Fruit fly (Drosophila melanogaster) whole organism, embryonic: ENCODE results near the gene CG31161.

Source experiments
- Aef1 ChIP-seq: fragments of 200-800 bp; sonication (Bioruptor generic); IDR thresholded peaks from 3 replicates; pipeline ENCODE4 v1.3.6; 2022; ENCODE audit warnings: missing biosample characterization, missing genetic modification characterization
- Atf-2 ChIP-seq: fragments of 200-800 bp; sonication (Bioruptor generic); optimal IDR thresholded peaks from 2 replicates; lab custom pipeline; 2016; ENCODE audit warnings: missing biosample characterization, missing genetic modification characterization
- CG11696 ChIP-seq: fragments of 200-800 bp; sonication (Bioruptor generic); IDR thresholded peaks from 2 replicates; pipeline ENCODE4 v1.3.6; 2022; ENCODE audit warnings: missing biosample characterization, missing genetic modification characterization
- CG12391 ChIP-seq: fragments of 200-800 bp; sonication (Bioruptor generic); optimal IDR thresholded peaks from 3 replicates; lab custom pipeline; 2018; ENCODE audit warnings: missing biosample characterization, mild to moderate bottlenecking, missing genetic modification characterization, moderate library complexity
- CG12744 ChIP-seq: fragments of 200-800 bp; sonication (Bioruptor generic); optimal IDR thresholded peaks from 2 replicates; lab custom pipeline; 2016; ENCODE audit warnings: missing biosample characterization, missing genetic modification characterization
- CG1529 ChIP-seq: fragments of 200-800 bp; sonication (Bioruptor generic); optimal IDR thresholded peaks from 3 replicates; lab custom pipeline; 2018; ENCODE audit warnings: missing biosample characterization, missing genetic modification characterization
- CG15601 ChIP-seq: fragments of 200-800 bp; sonication (Bioruptor generic); optimal IDR thresholded peaks from 3 replicates; lab custom pipeline; 2019; ENCODE audit warnings: missing biosample characterization, mild to moderate bottlenecking, missing genetic modification characterization, moderate library complexity
- CG1602 ChIP-seq: fragments of 200-800 bp; sonication (Bioruptor generic); optimal IDR thresholded peaks from 3 replicates; lab custom pipeline; 2016; ENCODE audit warnings: missing biosample characterization, missing genetic modification characterization
- CG1832 ChIP-seq: fragments of 200-800 bp; sonication (Bioruptor generic); optimal IDR thresholded peaks from 2 replicates; lab custom pipeline; 2017; ENCODE audit warnings: missing biosample characterization, mild to moderate bottlenecking, missing genetic modification characterization, inconsistent platforms
- CG18476 ChIP-seq: fragments of 200-800 bp; sonication (Bioruptor generic); optimal IDR thresholded peaks from 2 replicates; lab custom pipeline; 2016; ENCODE audit warnings: missing biosample characterization, mild to moderate bottlenecking, missing genetic modification characterization
- CG2678 ChIP-seq: fragments of 200-800 bp; sonication (Bioruptor generic); optimal IDR thresholded peaks from 3 replicates; lab custom pipeline; 2019; ENCODE audit warnings: missing biosample characterization, mild to moderate bottlenecking, missing genetic modification characterization, moderate library complexity
- CG30020 ChIP-seq: fragments of 200-800 bp; optimal IDR thresholded peaks from 2 replicates; lab custom pipeline; 2019; ENCODE audit warnings: missing biosample characterization, mild to moderate bottlenecking, missing genetic modification characterization, moderate library complexity
- CG32532 ChIP-seq: fragments of 200-800 bp; sonication (Bioruptor generic); IDR thresholded peaks from 2 replicates; pipeline ENCODE4 v1.3.6; 2022; ENCODE audit warnings: missing biosample characterization, missing genetic modification characterization
- CG32772 ChIP-seq: fragments of 200-800 bp; sonication (Bioruptor generic); IDR thresholded peaks from 2 replicates; pipeline ENCODE4 v1.3.6; 2022; ENCODE audit warnings: missing biosample characterization, missing genetic modification characterization
- CG34376 ChIP-seq: fragments of 200-800 bp; sonication (Bioruptor generic); optimal IDR thresholded peaks from 2 replicates; lab custom pipeline; 2018; ENCODE audit warnings: missing biosample characterization, mild to moderate bottlenecking, missing genetic modification characterization
- CG4424 ChIP-seq: fragments of 200-800 bp; sonication (Bioruptor generic); optimal IDR thresholded peaks from 3 replicates; lab custom pipeline; 2016; ENCODE audit warnings: missing biosample characterization, missing genetic modification characterization
- CG6654 ChIP-seq: fragments of 200-800 bp; sonication (Bioruptor generic); optimal IDR thresholded peaks from 2 replicates; lab custom pipeline; 2017; ENCODE audit warnings: missing biosample characterization, mild to moderate bottlenecking, missing genetic modification characterization
- CG6854 ChIP-seq: fragments of 200-800 bp; sonication (Bioruptor generic); optimal IDR thresholded peaks from 3 replicates; lab custom pipeline; 2017; ENCODE audit warnings: missing biosample characterization, mild to moderate bottlenecking, missing genetic modification characterization
- CG7271 ChIP-seq: fragments of 200-800 bp; sonication (Bioruptor generic); optimal IDR thresholded peaks from 2 replicates; lab custom pipeline; 2018; ENCODE audit warnings: missing biosample characterization, mild to moderate bottlenecking, missing genetic modification characterization, moderate library complexity
- CG8359 ChIP-seq: fragments of 200-800 bp; sonication (Bioruptor generic); optimal IDR thresholded peaks from 2 replicates; lab custom pipeline; 2017; ENCODE audit warnings: missing biosample characterization, mild to moderate bottlenecking, missing genetic modification characterization, borderline replicate concordance
- CG8944 ChIP-seq: fragments of 200-800 bp; sonication (Bioruptor generic); optimal IDR thresholded peaks from 3 replicates; lab custom pipeline; 2016; ENCODE audit warnings: missing biosample characterization, missing genetic modification characterization
- Deaf1 ChIP-seq: fragments of 200-800 bp; optimal IDR thresholded peaks from 3 replicates; lab custom pipeline; 2019; ENCODE audit warnings: missing biosample characterization, mild to moderate bottlenecking, missing genetic modification characterization, moderate library complexity
- HmgZ ChIP-seq: fragments of 200-800 bp; sonication (Bioruptor generic); optimal IDR thresholded peaks from 2 replicates; lab custom pipeline; 2018; ENCODE audit warnings: missing biosample characterization, mild to moderate bottlenecking, missing genetic modification characterization
- Hsf ChIP-seq: fragments of 200-800 bp; sonication (Bioruptor generic); optimal IDR thresholded peaks from 3 replicates; lab custom pipeline; 2016; ENCODE audit warnings: missing biosample characterization, missing genetic modification characterization
- Jarid2 ChIP-seq: fragments of 200-800 bp; sonication (Bioruptor generic); optimal IDR thresholded peaks from 3 replicates; lab custom pipeline; 2017; ENCODE audit warnings: mild to moderate bottlenecking, missing biosample characterization, missing genetic modification reagents, missing genetic modification characterization
- Lhr ChIP-seq: fragments of 200-800 bp; sonication (Bioruptor generic); optimal IDR thresholded peaks from 3 replicates; lab custom pipeline; 2017; ENCODE audit warnings: mild to moderate bottlenecking, missing biosample characterization, missing genetic modification reagents, missing genetic modification characterization
- MESR4 ChIP-seq: fragments of 200-800 bp; sonication (Bioruptor generic); optimal IDR thresholded peaks from 2 replicates; lab custom pipeline; 2018; ENCODE audit warnings: missing biosample characterization, mild to moderate bottlenecking, missing genetic modification characterization, moderate library complexity
- NC2α ChIP-seq: fragments of 200-800 bp; sonication (Bioruptor generic); optimal IDR thresholded peaks from 2 replicates; lab custom pipeline; 2016; ENCODE audit warnings: missing biosample characterization, missing genetic modification characterization
- Nf-YA ChIP-seq: fragments of 200-800 bp; sonication (Bioruptor generic); IDR thresholded peaks from 2 replicates; pipeline ENCODE4 v1.3.6; 2022; ENCODE audit warnings: missing biosample characterization, missing genetic modification characterization
- Opbp ChIP-seq: fragments of 200-800 bp; sonication (Bioruptor generic); IDR thresholded peaks from 3 replicates; pipeline ENCODE4 v1.3.6; 2022; ENCODE audit warnings: missing biosample characterization, missing genetic modification characterization; ENCODE audit not compliant: partially characterized antibody
- Rfx ChIP-seq: fragments of 200-800 bp; sonication (Bioruptor generic); IDR thresholded peaks from 2 replicates; pipeline ENCODE4 v1.3.6; 2022; ENCODE audit warnings: missing biosample characterization, missing genetic modification characterization
- Side ChIP-seq: fragments of 200-800 bp; sonication (Bioruptor generic); optimal IDR thresholded peaks from 2 replicates; lab custom pipeline; 2016; ENCODE audit warnings: missing biosample characterization, missing genetic modification characterization
- Sin3A ChIP-seq: fragments of >200 bp; optimal IDR thresholded peaks from 2 replicates; lab custom pipeline; 2018
- bbx ChIP-seq: fragments of 200-800 bp; sonication (Bioruptor generic); IDR thresholded peaks from 2 replicates; pipeline ENCODE4 v1.3.6; 2022; ENCODE audit warnings: missing biosample characterization, missing genetic modification characterization; ENCODE audit not compliant: partially characterized antibody
- chn ChIP-seq: fragments of 200-800 bp; sonication (Bioruptor generic); optimal IDR thresholded peaks from 2 replicates; lab custom pipeline; 2016; ENCODE audit warnings: missing biosample characterization, missing genetic modification characterization
- croc ChIP-seq: fragments of 200-800 bp; sonication (Bioruptor generic); conservative IDR thresholded peaks from 3 replicates; pipeline ENCODE4 v1.3.6; 2022; ENCODE audit warnings: missing biosample characterization, missing genetic modification characterization
- da ChIP-seq: fragments of 200-800 bp; sonication (Bioruptor generic); optimal IDR thresholded peaks from 2 replicates; lab custom pipeline; 2016; ENCODE audit warnings: missing biosample characterization, missing genetic modification characterization
- ewg ChIP-seq: fragments of 200-800 bp; sonication (Bioruptor generic); optimal IDR thresholded peaks from 3 replicates; lab custom pipeline; 2017; ENCODE audit warnings: mild to moderate bottlenecking, missing biosample characterization, missing genetic modification reagents, missing genetic modification characterization
- fd96Cb ChIP-seq: fragments of 200-800 bp; sonication (Bioruptor generic); optimal IDR thresholded peaks from 2 replicates; lab custom pipeline; 2018; ENCODE audit warnings: missing biosample characterization, mild to moderate bottlenecking, missing genetic modification characterization, moderate library complexity
- fru ChIP-seq: fragments of >200 bp; optimal IDR thresholded peaks from 2 replicates; lab custom pipeline; 2017
- gt ChIP-seq: fragments of 200-800 bp; sonication (Bioruptor generic); IDR thresholded peaks from 2 replicates; pipeline ENCODE4 v1.3.6; 2022; ENCODE audit warnings: missing biosample characterization, missing genetic modification characterization
- lbe ChIP-seq: fragments of 200-800 bp; sonication (Bioruptor generic); optimal IDR thresholded peaks from 2 replicates; lab custom pipeline; 2016; ENCODE audit warnings: missing biosample characterization, mild to moderate bottlenecking, missing genetic modification characterization
- lola ChIP-seq, 3 experiments: fragments of >200 bp in 2 of 3; fragments of 200-800 bp in 1 of 3; sonication (Bioruptor generic) in 1 of 3; optimal IDR thresholded peaks; 2 replicates each; lab custom pipeline; 2017 to 2019; ENCODE audit warnings: missing biosample characterization in 3 of 3, missing genetic modification characterization in 3 of 3, mild to moderate bottlenecking in 1 of 3, moderate library complexity in 1 of 3
- mam ChIP-seq: fragments of 200-800 bp; sonication (Bioruptor generic); optimal IDR thresholded peaks from 3 replicates; lab custom pipeline; 2016; ENCODE audit warnings: missing biosample characterization, missing genetic modification characterization
- nerfin-1 ChIP-seq: fragments of 200-800 bp; sonication (Bioruptor generic); optimal IDR thresholded peaks from 3 replicates; lab custom pipeline; 2019; ENCODE audit warnings: missing biosample characterization, mild to moderate bottlenecking, missing genetic modification characterization, moderate library complexity
- onecut ChIP-seq: fragments of 200-800 bp; sonication (Bioruptor generic); IDR thresholded peaks from 2 replicates; pipeline ENCODE4 v1.3.6; 2022; ENCODE audit warnings: missing biosample characterization, missing genetic modification characterization
- org-1 ChIP-seq: fragments of 200-800 bp; sonication (Bioruptor generic); optimal IDR thresholded peaks from 2 replicates; lab custom pipeline; 2017; ENCODE audit warnings: missing biosample characterization, missing genetic modification characterization
- pb ChIP-seq: fragments of 200-800 bp; sonication (Bioruptor generic); optimal IDR thresholded peaks from 3 replicates; lab custom pipeline; 2016; ENCODE audit warnings: missing biosample characterization, missing genetic modification characterization
- ttk ChIP-seq: fragments of 200-800 bp; sonication (Bioruptor generic); IDR thresholded peaks from 2 replicates; pipeline ENCODE4 v2.1.2; 2022; ENCODE audit warnings: missing biosample characterization, missing genetic modification characterization
- tx ChIP-seq: fragments of 200-800 bp; sonication (Bioruptor generic); optimal IDR thresholded peaks from 2 replicates; lab custom pipeline; 2016; ENCODE audit warnings: missing biosample characterization, missing genetic modification characterization
- zfh2 ChIP-seq: fragments of 200-800 bp; sonication (Bioruptor generic); optimal IDR thresholded peaks from 2 replicates; lab custom pipeline; 2016; ENCODE audit warnings: missing biosample characterization, missing genetic modification characterization

The CG31161 gene

DNA sequence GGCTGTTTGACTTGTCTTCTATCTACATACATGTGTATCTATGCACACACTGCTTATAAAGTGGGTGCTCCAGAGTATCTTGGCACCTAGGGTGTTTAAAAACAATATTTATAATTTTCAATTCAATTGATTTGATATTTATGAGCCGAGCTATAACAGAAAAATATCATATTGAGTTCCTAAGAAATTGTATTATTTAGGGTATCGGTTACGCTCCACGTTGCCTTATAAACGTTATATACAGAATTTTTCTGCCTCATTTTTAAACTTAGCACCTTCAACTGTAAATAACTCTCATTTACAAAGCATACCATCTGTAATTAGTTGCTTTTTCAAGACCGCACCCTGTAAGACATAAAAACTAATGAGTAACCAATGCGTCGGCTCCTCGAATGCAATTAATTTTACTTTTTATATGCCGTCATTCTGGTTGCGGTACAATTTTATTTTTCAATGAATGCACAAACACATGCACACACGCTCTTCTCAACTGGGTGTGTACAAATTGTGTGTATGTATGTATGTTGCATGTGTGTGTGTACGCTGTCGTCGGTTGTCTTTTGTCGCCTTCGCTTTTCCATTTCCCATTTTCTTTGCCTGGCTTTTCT, 25.5 kb upstream of the CG31161 start (continued):
- peak; percentile 62 for TF ChIP-seq ewg
- peak; percentile 71 for TF ChIP-seq CG1529 (GFP tag; lab: Kevin White, UChicago)
- no peak for TF ChIP-seq CG7271 (tag; lab: Kevin White, UChicago)
- peak; percentile 20 for TF ChIP-seq CG30020 (tag; lab: Kevin White, UChicago)
- no peak for TF ChIP-seq HmgZ (tag; lab: Kevin White, UChicago)
- TF ChIP-seq onecut (GFP tag; lab: Robert Waterston, UW), result no peak; the same call in 1 of the 2 replicates
- TF ChIP-seq croc, result peak; percentile 62
- TF ChIP-seq CG18476 (GFP tag; lab: Kevin White, UChicago), result peak; percentile 37
- TF ChIP-seq CG8944 (GFP tag; lab: Kevin White, UChicago), result no peak
- no peak for TF ChIP-seq CG34376 (GFP tag; lab: Kevin White, UChicago)
- peak; percentile 79 for TF ChIP-seq fd96Cb
- peak; percentile 45 for TF ChIP-seq Hsf (GFP tag; lab: Kevin White, UChicago)
- TF ChIP-seq Side (GFP tag; lab: Kevin White, UChicago), result peak; percentile 45
- TF ChIP-seq zfh2 (GFP tag; lab: Kevin White, UChicago), result no peak
- TF ChIP-seq CG12391 (tag; lab: Kevin White, UChicago), result peak; percentile 73
- TF ChIP-seq Sin3A, result no peak
- no peak for TF ChIP-seq Nf-YA (GFP tag; lab: Robert Waterston, UW)
- no peak for TF ChIP-seq da (GFP tag; lab: Kevin White, UChicago)
- no peak for TF ChIP-seq lbe (GFP tag; lab: Kevin White, UChicago)
- peak; percentile 71 for TF ChIP-seq Lhr
- TF ChIP-seq CG1602 (GFP tag; lab: Kevin White, UChicago), result peak; percentile 56
- TF ChIP-seq Rfx (GFP tag; lab: Robert Waterston, UW), result no peak
- TF ChIP-seq chn (GFP tag; lab: Kevin White, UChicago), result peak; percentile 60
- peak; percentile 56 for TF ChIP-seq NC2α (GFP tag; lab: Kevin White, UChicago)
- no peak for TF ChIP-seq MESR4 (GFP tag; lab: Kevin White, UChicago)
- no peak for TF ChIP-seq Aef1
- TF ChIP-seq CG4424 (GFP tag; lab: Kevin White, UChicago), result peak; percentile 57
- no peak for TF ChIP-seq Opbp (GFP tag; lab: Robert Waterston, UW)
- TF ChIP-seq gt, result no peak
- no peak for TF ChIP-seq Deaf1 (tag; lab: Kevin White, UChicago)
- no peak for TF ChIP-seq pb (GFP tag; lab: Kevin White, UChicago)
- TF ChIP-seq CG11696 (GFP tag; lab: Robert Waterston, UW), result no peak
- no peak for TF ChIP-seq Jarid2 (GFP tag; lab: Kevin White, UChicago)
- TF ChIP-seq CG6854 (GFP tag; lab: Kevin White, UChicago), result no peak
- TF ChIP-seq CG1832 (GFP tag; lab: Kevin White, UChicago), result no peak
- peak in 1 of 3 experiments; percentile 90 for TF ChIP-seq lola (GFP tag; optimal IDR thresholded peaks at IDR 0.05; lab: Kevin White, UChicago)
- TF ChIP-seq tx (GFP tag; lab: Kevin White, UChicago), result peak; percentile 36
- peak; percentile 76 for TF ChIP-seq CG15601
- TF ChIP-seq CG12744, result no peak
- no peak for TF ChIP-seq bbx (GFP tag; lab: Robert Waterston, UW)
- 0 out of 2 replicates have a peak, but pooled peaks have one; percentile 34 for TF ChIP-seq ttk
- TF ChIP-seq fru (lab: Kevin White, UChicago), result no peak
- peak; percentile 36 for TF ChIP-seq CG6654 (GFP tag; lab: Kevin White, UChicago)
- peak; percentile 20 for TF ChIP-seq mam (GFP tag; lab: Kevin White, UChicago)
- peak; percentile 54 for TF ChIP-seq nerfin-1 (tag; lab: Kevin White, UChicago)
- TF ChIP-seq Atf-2 (GFP tag; lab: Kevin White, UChicago), result peak; percentile 57
- peak; percentile 64 for TF ChIP-seq org-1
- no peak for TF ChIP-seq CG32532 (GFP tag; lab: Robert Waterston, UW)
- peak; percentile 63 for TF ChIP-seq CG8359 (GFP tag; lab: Kevin White, UChicago)
- TF ChIP-seq CG2678 (tag; lab: Kevin White, UChicago), result peak; percentile 66
- peak; percentile 33; the same call in 1 of the 2 replicates for TF ChIP-seq CG32772
